Worm (Caenorhabditis elegans) whole organism, L3 larva: Measurements from ENCODE around the gene K06A4.7.
A peak's percentile ranks its signal among the peaks of the same experiment; 100 is the strongest.

Experiments used
- ZK546.5 ChIP-seq: sonication (generic microtip); optimal IDR thresholded peaks from 2 replicates; lab custom pipeline; 2017; ENCODE audit warnings: missing biosample characterization, missing genetic modification characterization
- ama-1 ChIP-seq: fragments of 150-350 bp; optimal IDR thresholded peaks from 2 replicates; lab custom pipeline; 2018
- ceh-82 ChIP-seq: fragments of 150-350 bp; optimal IDR thresholded peaks from 2 replicates; lab custom pipeline; 2014; ENCODE audit warnings: missing biosample characterization, missing genetic modification characterization
- daf-12 ChIP-seq: fragments of 150-350 bp; optimal IDR thresholded peaks from 2 replicates; lab custom pipeline; 2014; ENCODE audit warnings: missing biosample characterization, missing genetic modification reagents, missing genetic modification characterization
- egl-27 ChIP-seq: sonication (generic microtip); optimal IDR thresholded peaks from 4 replicates; lab custom pipeline; 2017; ENCODE audit warnings: missing biosample characterization, missing genetic modification reagents, missing genetic modification characterization
- egl-5 ChIP-seq: fragments of 150-350 bp; optimal IDR thresholded peaks from 2 replicates; lab custom pipeline; 2017; ENCODE audit warnings: missing biosample characterization, missing genetic modification reagents, missing genetic modification characterization, inconsistent platforms
- elt-1 ChIP-seq: fragments of 150-350 bp; optimal IDR thresholded peaks from 2 replicates; lab custom pipeline; 2014; ENCODE audit warnings: missing biosample characterization, missing genetic modification characterization
- elt-2 ChIP-seq: sonication (generic microtip); optimal IDR thresholded peaks from 2 replicates; lab custom pipeline; 2016; ENCODE audit warnings: missing genetic modification reagents, mild to moderate bottlenecking, missing genetic modification characterization, missing compliant biosample characterization
- elt-3 ChIP-seq, 3 experiments: fragments of 150-350 bp in 1 of 3; sonication (generic microtip) in 2 of 3; optimal IDR thresholded peaks; 2 replicates in 2 of 3; 4 replicates in 1 of 3; lab custom pipeline; 2014 to 2017; ENCODE audit warnings: missing biosample characterization in 3 of 3, missing genetic modification characterization in 3 of 3
- eor-1 ChIP-seq, 2 experiments: fragments of 150-350 bp; optimal IDR thresholded peaks; 2 replicates each; lab custom pipeline; 2014 to 2018; ENCODE audit warnings: missing biosample characterization in 2 of 2, missing genetic modification characterization in 2 of 2
- fkh-10 ChIP-seq: sonication (generic microtip); optimal IDR thresholded peaks from 2 replicates; lab custom pipeline; 2017; ENCODE audit warnings: missing biosample characterization, missing genetic modification reagents, missing genetic modification characterization
- fkh-2 ChIP-seq: fragments of 150-350 bp; optimal IDR thresholded peaks from 2 replicates; lab custom pipeline; 2014; ENCODE audit warnings: missing biosample characterization, missing genetic modification reagents, missing genetic modification characterization
- jun-1 ChIP-seq: fragments of 150-350 bp; optimal IDR thresholded peaks from 2 replicates; lab custom pipeline; 2014; ENCODE audit warnings: missing biosample characterization, missing genetic modification reagents, missing genetic modification characterization
- lsy-12 ChIP-seq: sonication (generic microtip); optimal IDR thresholded peaks from 2 replicates; lab custom pipeline; 2016; ENCODE audit warnings: mild to moderate bottlenecking, missing genetic modification characterization, missing compliant biosample characterization
- mdl-1 ChIP-seq: fragments of 150-350 bp; optimal IDR thresholded peaks from 2 replicates; lab custom pipeline; 2014; ENCODE audit warnings: missing biosample characterization, missing genetic modification characterization
- nfya-1 ChIP-seq: sonication (generic microtip); optimal IDR thresholded peaks from 2 replicates; lab custom pipeline; 2017; ENCODE audit warnings: missing genetic modification characterization, mild to moderate bottlenecking, missing compliant biosample characterization, antibody characterized with exemption, moderate library complexity; ENCODE audit not compliant: insufficient read depth
- nhr-11 ChIP-seq: fragments of 150-350 bp; optimal IDR thresholded peaks from 2 replicates; lab custom pipeline; 2014; ENCODE audit warnings: missing biosample characterization, missing genetic modification characterization
- nhr-12 ChIP-seq: fragments of 150-350 bp; optimal IDR thresholded peaks from 2 replicates; lab custom pipeline; 2014; ENCODE audit warnings: missing biosample characterization, missing genetic modification characterization
- nhr-23 ChIP-seq: fragments of 150-350 bp; optimal IDR thresholded peaks from 2 replicates; lab custom pipeline; 2014; ENCODE audit warnings: missing biosample characterization, missing genetic modification reagents, missing genetic modification characterization
- nhr-25 ChIP-seq: sonication (generic microtip); optimal IDR thresholded peaks from 2 replicates; lab custom pipeline; 2017; ENCODE audit warnings: missing biosample characterization, missing genetic modification characterization
- nhr-28 ChIP-seq: fragments of 150-350 bp; optimal IDR thresholded peaks from 2 replicates; lab custom pipeline; 2014; ENCODE audit warnings: missing biosample characterization, missing genetic modification characterization
- nhr-43 ChIP-seq: sonication (generic microtip); optimal IDR thresholded peaks from 2 replicates; lab custom pipeline; 2016; ENCODE audit warnings: mild to moderate bottlenecking, missing genetic modification characterization, missing compliant biosample characterization; ENCODE audit not compliant: poor library complexity, severe bottlenecking
- nhr-67 ChIP-seq: fragments of 150-350 bp; optimal IDR thresholded peaks from 2 replicates; lab custom pipeline; 2014; ENCODE audit warnings: missing biosample characterization, missing genetic modification characterization
- nhr-76 ChIP-seq: fragments of 150-350 bp; sonication (generic microtip); optimal IDR thresholded peaks from 5 replicates; lab custom pipeline; 2014; ENCODE audit warnings: missing biosample characterization, missing genetic modification characterization
- pha-4 ChIP-seq: fragments of 150-350 bp; optimal IDR thresholded peaks from 2 replicates; lab custom pipeline; 2014; ENCODE audit warnings: missing biosample characterization, missing genetic modification reagents, missing genetic modification characterization
- sea-2 ChIP-seq: fragments of 150-350 bp; sonication (generic microtip); optimal IDR thresholded peaks from 4 replicates; lab custom pipeline; 2014; ENCODE audit warnings: missing biosample characterization, missing genetic modification reagents, missing genetic modification characterization
- snpc-4 ChIP-seq: fragments of 150-350 bp; optimal IDR thresholded peaks from 2 replicates; lab custom pipeline; 2014; ENCODE audit warnings: missing biosample characterization, missing genetic modification characterization
- tbx-2 ChIP-seq: sonication (generic microtip); optimal IDR thresholded peaks from 2 replicates; lab custom pipeline; 2016; ENCODE audit warnings: mild to moderate bottlenecking, missing genetic modification characterization, missing compliant biosample characterization
- unc-62 ChIP-seq: fragments of 150-350 bp; sonication (generic microtip); optimal IDR thresholded peaks from 4 replicates; lab custom pipeline; 2014; ENCODE audit warnings: missing biosample characterization, missing genetic modification reagents, missing genetic modification characterization
- zag-1 ChIP-seq: fragments of 150-350 bp; optimal IDR thresholded peaks from 2 replicates; lab custom pipeline; 2014; ENCODE audit warnings: missing biosample characterization, missing genetic modification characterization
- ztf-11 ChIP-seq: fragments of 150-350 bp; optimal IDR thresholded peaks from 2 replicates; lab custom pipeline; 2014; ENCODE audit warnings: missing biosample characterization, missing genetic modification characterization

The K06A4.7 gene

DNA sequence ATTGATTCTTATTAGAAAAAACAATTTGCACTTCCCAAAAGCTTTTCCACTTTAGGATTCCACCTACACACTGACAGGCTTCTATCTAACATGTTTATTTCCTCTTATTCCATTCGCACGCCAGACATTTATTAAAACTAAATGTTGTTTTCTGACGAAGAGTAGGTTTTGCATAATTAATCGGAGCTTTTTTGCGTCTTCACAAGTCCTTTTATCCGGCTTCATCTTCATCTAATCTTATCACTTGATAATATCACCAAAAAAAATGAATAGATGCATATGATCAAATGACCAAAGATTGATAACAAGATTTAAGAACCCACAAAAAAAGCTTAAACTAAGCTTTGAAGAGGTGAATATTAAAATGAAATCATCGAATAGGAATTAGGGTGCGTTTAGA, 25.8 kb downstream of the K06A4.7 start:
- TF ChIP-seq ama-1 (lab: Kevin White, UChicago) (no peak), nhr-76 (tag; lab: Kevin White, UChicago) (no peak), jun-1 (tag; lab: Kevin White, UChicago) (no peak), elt-1 (no peak), zag-1 (tag; lab: Kevin White, UChicago) (no peak), egl-27 (tag; lab: Kevin White, UChicago) (no peak), nhr-28 (tag; lab: Kevin White, UChicago) (no peak), snpc-4 (tag; lab: Kevin White, UChicago) (no peak), eor-1 (tag; optimal IDR thresholded peaks at IDR 0.05; lab: Kevin White, UChicago) (no peak), unc-62 (GFP tag; lab: Kevin White, UChicago) (no peak), lsy-12 (no peak), nfya-1 (tag; lab: Kevin White, UChicago) (no peak)

DNA sequence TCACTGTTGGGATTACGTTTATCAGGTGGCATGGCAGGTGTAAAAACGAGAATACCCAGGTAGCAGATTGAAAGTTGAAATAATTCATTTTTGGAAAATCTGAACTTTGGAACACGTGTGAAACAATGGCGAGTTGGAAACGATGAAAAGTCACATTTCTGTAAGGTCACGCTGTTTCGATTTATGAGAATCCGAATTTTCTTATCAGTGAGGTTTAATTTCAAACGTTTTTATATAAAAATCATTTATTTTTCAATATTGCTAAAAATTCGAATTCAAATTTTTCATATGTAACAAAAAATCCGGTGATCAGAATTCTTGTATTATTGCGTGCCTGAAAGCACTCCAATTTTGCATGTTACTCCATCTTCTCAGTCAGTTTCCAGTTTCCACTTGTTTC, 28.7 kb downstream of the K06A4.7 start, which contains the start of gene F07D3.3:
F07D3.3 (minus strand) TSS at position 101 of the 400 bp plus-strand sequence.
- TF ChIP-seq ZK546.5 (tag; lab: Kevin White, UChicago) (no peak), ztf-11 (tag; lab: Kevin White, UChicago) (no peak), nfya-1 (tag; lab: Kevin White, UChicago) (no peak), nhr-67 (no peak), tbx-2 (tag; lab: Kevin White, UChicago) (no peak), fkh-10 (GFP tag; lab: Kevin White, UChicago) (no peak), nhr-43 (tag; lab: Kevin White, UChicago) (no peak), mdl-1 (tag; lab: Kevin White, UChicago) (no peak), nhr-11 (tag; lab: Kevin White, UChicago) (no peak), snpc-4 (tag; lab: Kevin White, UChicago) (no peak), nhr-25 (tag; lab: Kevin White, UChicago) (no peak), elt-3 (tag; optimal IDR thresholded peaks at IDR 0.05; lab: Kevin White, UChicago) (no peak)

DNA sequence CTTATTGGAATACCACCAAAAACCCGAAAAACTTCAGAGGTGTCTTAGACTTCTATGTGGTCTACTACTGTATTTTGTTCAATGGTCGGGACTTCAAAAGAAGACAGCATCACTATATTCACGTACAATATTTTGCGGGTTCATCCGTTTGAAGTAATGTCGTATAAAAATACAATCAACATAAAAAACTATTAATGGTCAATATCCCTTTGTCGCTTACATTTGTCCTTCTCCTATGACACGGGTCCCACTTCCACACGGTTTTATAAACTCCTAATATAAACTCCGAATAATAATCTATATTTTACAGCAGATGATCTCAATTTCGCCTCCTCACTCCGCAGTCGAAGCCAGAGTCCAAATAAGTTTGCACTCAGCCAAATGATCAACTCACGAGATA, 33.8 kb downstream of the K06A4.7 start:
- no peak for TF ChIP-seq sea-2
- TF ChIP-seq fkh-2, result no peak
- no peak for TF ChIP-seq nfya-1 (tag; lab: Kevin White, UChicago)
- TF ChIP-seq ceh-82 (tag; lab: Kevin White, UChicago), result no peak
- no peak for TF ChIP-seq daf-12 (tag; lab: Kevin White, UChicago)
- no peak for TF ChIP-seq ZK546.5 (tag; lab: Kevin White, UChicago)
- TF ChIP-seq egl-27 (tag; lab: Kevin White, UChicago), result no peak
- TF ChIP-seq zag-1 (tag; lab: Kevin White, UChicago), result no peak
- TF ChIP-seq nhr-11 (tag; lab: Kevin White, UChicago), result no peak

- TF ChIP-seq elt-2 (tag; lab: Kevin White, UChicago) (peak; percentile 49), nhr-12 (tag; lab: Kevin White, UChicago) (no peak), nhr-23 (tag; lab: Kevin White, UChicago) (peak; percentile 35), elt-3 (tag; optimal IDR thresholded peaks at IDR 0.05; lab: Kevin White, UChicago) (peak in 2 of 3 experiments; percentile 24 to 52)
Measured at ce11 chrV:9453933-9454332, 37.4 kb downstream of the K06A4.7 start.

ce11 chrV:9453333-9453732, 38.0 kb downstream of the K06A4.7 start:
- no peak for TF ChIP-seq lsy-12
- TF ChIP-seq nhr-25 (tag; lab: Kevin White, UChicago), result peak; percentile 4
- no peak for TF ChIP-seq egl-5
- TF ChIP-seq nhr-12 (tag; lab: Kevin White, UChicago), result no peak
- TF ChIP-seq, all 47 proteins: peak for 1

- TF ChIP-seq ceh-82 (tag; lab: Kevin White, UChicago) (no peak), pha-4 (tag; lab: Kevin White, UChicago) (peak; percentile 80)
Measured at ce11 chrV:9451485-9451884, 39.8 kb downstream of the K06A4.7 start.
